Worm (Caenorhabditis elegans) whole organism, L4 larva: ENCODE results near the gene dpf-1.

Source experiments
- D1046.2 ChIP-seq: fragments of 200-800 bp; sonication (Bioruptor generic); IDR thresholded peaks from 2 replicates; pipeline ENCODE4 v1.3.6; 2022; ENCODE audit warnings: missing genetic modification characterization, missing compliant biosample characterization
- F10B5.3 ChIP-seq: sonication (generic microtip); optimal IDR thresholded peaks from 2 replicates; lab custom pipeline; 2016; ENCODE audit warnings: mild to moderate bottlenecking, missing genetic modification characterization, missing compliant biosample characterization
- F26F4.8 ChIP-seq: fragments of 200-800 bp; sonication (Bioruptor generic); conservative IDR thresholded peaks from 2 replicates; pipeline ENCODE4 v1.3.6; 2022; ENCODE audit warnings: missing genetic modification characterization, missing compliant biosample characterization
- F49E8.2 ChIP-seq: sonication (generic microtip); optimal IDR thresholded peaks from 2 replicates; lab custom pipeline; 2016; ENCODE audit warnings: missing compliant biosample characterization, mild to moderate bottlenecking, missing genetic modification characterization, borderline replicate concordance
- Y48G9A.11 ChIP-seq: fragments of 200-800 bp; sonication (Bioruptor generic); IDR thresholded peaks from 2 replicates; pipeline ENCODE4 v1.3.6; 2022; ENCODE audit warnings: missing genetic modification reagents, missing genetic modification characterization, missing compliant biosample characterization
- arid-1 ChIP-seq: fragments of 200-800 bp; sonication (Bioruptor generic); conservative IDR thresholded peaks from 2 replicates; pipeline ENCODE4 v1.3.6; 2022; ENCODE audit warnings: missing genetic modification reagents, missing genetic modification characterization, missing compliant biosample characterization
- attf-4 ChIP-seq: sonication (generic microtip); optimal IDR thresholded peaks from 3 replicates; lab custom pipeline; 2017; ENCODE audit warnings: missing biosample characterization, missing genetic modification characterization
- ceh-20 ChIP-seq: fragments of 200-800 bp; sonication (Bioruptor generic); IDR thresholded peaks from 2 replicates; pipeline ENCODE4 v1.3.6; 2022; ENCODE audit warnings: missing genetic modification reagents, missing genetic modification characterization, missing compliant biosample characterization
- ceh-28 ChIP-seq: fragments of 150-350 bp; optimal IDR thresholded peaks from 2 replicates; lab custom pipeline; 2014; ENCODE audit warnings: missing biosample characterization, missing genetic modification reagents, missing genetic modification characterization
- ceh-44 ChIP-seq: fragments of 200-800 bp; sonication (Bioruptor generic); IDR thresholded peaks from 2 replicates; pipeline ENCODE4 v1.3.6; 2022; ENCODE audit warnings: missing genetic modification reagents, missing genetic modification characterization, missing compliant biosample characterization
- ceh-62 ChIP-seq: sonication (generic microtip); optimal IDR thresholded peaks from 2 replicates; lab custom pipeline; 2017; ENCODE audit warnings: missing biosample characterization, missing genetic modification characterization
- dpl-1 ChIP-seq: fragments of 150-350 bp; optimal IDR thresholded peaks from 2 replicates; lab custom pipeline; 2014; ENCODE audit warnings: missing biosample characterization, missing genetic modification reagents, missing genetic modification characterization
- dve-1 ChIP-seq: sonication (generic microtip); optimal IDR thresholded peaks from 2 replicates; lab custom pipeline; 2017; ENCODE audit warnings: antibody characterized with exemption, mild to moderate bottlenecking, missing genetic modification characterization, missing compliant biosample characterization; ENCODE audit not compliant: insufficient read depth
- egl-43 ChIP-seq: fragments of 200-800 bp; sonication (Bioruptor generic); IDR thresholded peaks from 2 replicates; pipeline ENCODE4 v1.3.6; 2022; ENCODE audit warnings: missing genetic modification reagents, missing genetic modification characterization, missing compliant biosample characterization
- fkh-10 ChIP-seq: fragments of 150-350 bp; optimal IDR thresholded peaks from 2 replicates; lab custom pipeline; 2014; ENCODE audit warnings: missing biosample characterization, missing genetic modification reagents, missing genetic modification characterization
- fos-1 ChIP-seq: fragments of 150-350 bp; optimal IDR thresholded peaks from 2 replicates; lab custom pipeline; 2014; ENCODE audit warnings: missing biosample characterization, missing genetic modification characterization
- gei-8 ChIP-seq: fragments of 200-800 bp; sonication (Bioruptor generic); optimal IDR thresholded peaks from 2 replicates; lab custom pipeline; 2018; ENCODE audit warnings: mild to moderate bottlenecking, missing genetic modification characterization, missing compliant biosample characterization
- hif-1 ChIP-seq, 2 experiments: sonication (generic microtip); optimal IDR thresholded peaks; 2 replicates each; lab custom pipeline; 2016 to 2017; ENCODE audit warnings: missing compliant biosample characterization in 2 of 2, missing genetic modification characterization in 2 of 2, missing genetic modification reagents in 2 of 2, missing genotype in 2 of 2, mild to moderate bottlenecking in 1 of 2
- hmg-1.1 ChIP-seq: fragments of 200-800 bp; sonication (Bioruptor generic); IDR thresholded peaks from 2 replicates; pipeline ENCODE4 v1.3.6; 2022; ENCODE audit warnings: missing genetic modification reagents, missing genetic modification characterization, missing compliant biosample characterization
- lin-1 ChIP-seq: fragments of 200-800 bp; sonication (Bioruptor generic); IDR thresholded peaks from 2 replicates; pipeline ENCODE4 v1.3.6; 2022; ENCODE audit warnings: missing genetic modification reagents, missing genetic modification characterization, missing compliant biosample characterization
- lin-38 ChIP-seq: fragments of 200-800 bp; sonication (Bioruptor generic); IDR thresholded peaks from 2 replicates; pipeline ENCODE4 v1.3.6; 2022; ENCODE audit warnings: missing genetic modification reagents, missing genetic modification characterization, missing compliant biosample characterization
- lin-39 ChIP-seq: fragments of 150-350 bp; optimal IDR thresholded peaks from 2 replicates; lab custom pipeline; 2014; ENCODE audit warnings: missing biosample characterization, missing genetic modification reagents, missing genetic modification characterization
- lir-3 ChIP-seq: sonication (generic microtip); optimal IDR thresholded peaks from 2 replicates; lab custom pipeline; 2016; ENCODE audit warnings: mild to moderate bottlenecking, missing genetic modification characterization, missing compliant biosample characterization
- madf-9 ChIP-seq: fragments of 200-800 bp; sonication (Bioruptor generic); conservative IDR thresholded peaks from 2 replicates; pipeline ENCODE4 v1.3.6; 2022; ENCODE audit warnings: missing genetic modification reagents, missing genetic modification characterization, missing compliant biosample characterization
- mdl-1 ChIP-seq, 2 experiments: fragments of 150-350 bp in 1 of 2; sonication (generic microtip) in 1 of 2; optimal IDR thresholded peaks; 2 replicates each; lab custom pipeline; 2014 to 2017; ENCODE audit warnings: missing biosample characterization in 2 of 2, missing genetic modification characterization in 2 of 2
- mep-1 ChIP-seq: fragments of 150-350 bp; sonication (generic microtip); optimal IDR thresholded peaks from 3 replicates; lab custom pipeline; 2014; ENCODE audit warnings: missing biosample characterization, missing genetic modification characterization
- nhr-10 ChIP-seq: fragments of 150-350 bp; optimal IDR thresholded peaks from 2 replicates; lab custom pipeline; 2014; ENCODE audit warnings: missing biosample characterization, missing genetic modification characterization
- nhr-25 ChIP-seq: sonication (generic microtip); optimal IDR thresholded peaks from 2 replicates; lab custom pipeline; 2017; ENCODE audit warnings: missing genetic modification characterization, mild to moderate bottlenecking, missing compliant biosample characterization, antibody characterized with exemption, moderate library complexity, borderline replicate concordance; ENCODE audit not compliant: insufficient read depth
- nhr-28 ChIP-seq: fragments of 150-350 bp; optimal IDR thresholded peaks from 2 replicates; lab custom pipeline; 2014; ENCODE audit warnings: missing biosample characterization, missing genetic modification characterization
- nhr-48 ChIP-seq: sonication (generic microtip); optimal IDR thresholded peaks from 2 replicates; lab custom pipeline; 2016; ENCODE audit warnings: mild to moderate bottlenecking, missing genetic modification characterization, missing compliant biosample characterization
- nhr-6 ChIP-seq: fragments of 150-350 bp; optimal IDR thresholded peaks from 2 replicates; lab custom pipeline; 2014; ENCODE audit warnings: missing biosample characterization, missing genetic modification characterization
- pha-4 ChIP-seq, 2 experiments: fragments of 150-350 bp in 1 of 2; fragments of 200-800 bp in 1 of 2; sonication (Bioruptor generic) in 1 of 2; IDR thresholded peaks in 1 of 2; optimal IDR thresholded peaks in 1 of 2; 2 replicates each; pipeline versions ENCODE4 v1.3.6 to Lab custom; 2014 to 2022; ENCODE audit warnings: missing genetic modification characterization in 2 of 2, missing genetic modification reagents in 2 of 2, missing biosample characterization in 1 of 2, missing compliant biosample characterization in 1 of 2
- php-3 ChIP-seq: fragments of 200-800 bp; sonication (Bioruptor generic); IDR thresholded peaks from 2 replicates; pipeline ENCODE4 v1.3.6; 2022; ENCODE audit warnings: missing genetic modification reagents, missing genetic modification characterization, missing compliant biosample characterization
- pqm-1 ChIP-seq: sonication (generic microtip); optimal IDR thresholded peaks from 2 replicates; lab custom pipeline; 2017; ENCODE audit warnings: missing biosample characterization, missing genetic modification characterization
- rbr-2 ChIP-seq: sonication (generic microtip); optimal IDR thresholded peaks from 2 replicates; lab custom pipeline; 2016; ENCODE audit warnings: missing genotype, missing genetic modification characterization, missing compliant biosample characterization
- saeg-2 ChIP-seq: fragments of 200-800 bp; sonication (Bioruptor generic); IDR thresholded peaks from 2 replicates; pipeline ENCODE4 v1.3.6; 2022; ENCODE audit warnings: missing genetic modification reagents, missing genetic modification characterization, missing compliant biosample characterization
- set-16 ChIP-seq: fragments of 200-800 bp; sonication (Bioruptor generic); IDR thresholded peaks from 2 replicates; pipeline ENCODE4 v1.3.6; 2022; ENCODE audit warnings: missing genetic modification reagents, missing genetic modification characterization, missing compliant biosample characterization
- skn-1 ChIP-seq: fragments of 150-350 bp; optimal IDR thresholded peaks from 2 replicates; lab custom pipeline; 2014; ENCODE audit warnings: missing biosample characterization, missing genetic modification characterization
- spr-3 ChIP-seq: fragments of 200-800 bp; sonication (Bioruptor generic); optimal IDR thresholded peaks from 2 replicates; lab custom pipeline; 2018; ENCODE audit warnings: mild to moderate bottlenecking, missing genetic modification characterization, missing compliant biosample characterization
- unc-130 ChIP-seq: sonication (generic microtip); optimal IDR thresholded peaks from 2 replicates; lab custom pipeline; 2016; ENCODE audit warnings: missing genetic modification reagents, missing genetic modification characterization, missing compliant biosample characterization
- unc-39 ChIP-seq: sonication (generic microtip); optimal IDR thresholded peaks from 2 replicates; lab custom pipeline; 2017; ENCODE audit warnings: missing biosample characterization, missing genetic modification characterization
- unc-62 ChIP-seq, 3 experiments: fragments of 150-350 bp in 1 of 3; sonication (generic microtip); optimal IDR thresholded peaks in 2 of 3; peaks in 1 of 3; 1 replicate in 1 of 3; 2 replicates in 2 of 3; lab custom pipeline; 2014 to 2017; ENCODE audit warnings: missing biosample characterization in 3 of 3, missing genetic modification characterization in 3 of 3, missing genetic modification reagents in 3 of 3, missing genotype in 1 of 3
- zfp-2 ChIP-seq: sonication (generic microtip); optimal IDR thresholded peaks from 2 replicates; lab custom pipeline; 2016; ENCODE audit warnings: mild to moderate bottlenecking, missing genetic modification characterization, missing compliant biosample characterization
- zfp-3 ChIP-seq: fragments of 200-800 bp; sonication (Bioruptor generic); conservative IDR thresholded peaks from 2 replicates; pipeline ENCODE4 v1.3.6; 2022; ENCODE audit warnings: missing genetic modification reagents, missing genetic modification characterization, missing compliant biosample characterization
- zip-2 ChIP-seq: fragments of 150-350 bp; optimal IDR thresholded peaks from 2 replicates; lab custom pipeline; 2014; ENCODE audit warnings: missing biosample characterization, missing genetic modification characterization
- ztf-11 ChIP-seq: fragments of 150-350 bp; optimal IDR thresholded peaks from 2 replicates; lab custom pipeline; 2014; ENCODE audit warnings: missing biosample characterization, missing genetic modification characterization
- ztf-7 ChIP-seq: fragments of 150-350 bp; optimal IDR thresholded peaks from 2 replicates; lab custom pipeline; 2014; ENCODE audit warnings: missing biosample characterization, missing genetic modification characterization

Gene dpf-1

DNA sequence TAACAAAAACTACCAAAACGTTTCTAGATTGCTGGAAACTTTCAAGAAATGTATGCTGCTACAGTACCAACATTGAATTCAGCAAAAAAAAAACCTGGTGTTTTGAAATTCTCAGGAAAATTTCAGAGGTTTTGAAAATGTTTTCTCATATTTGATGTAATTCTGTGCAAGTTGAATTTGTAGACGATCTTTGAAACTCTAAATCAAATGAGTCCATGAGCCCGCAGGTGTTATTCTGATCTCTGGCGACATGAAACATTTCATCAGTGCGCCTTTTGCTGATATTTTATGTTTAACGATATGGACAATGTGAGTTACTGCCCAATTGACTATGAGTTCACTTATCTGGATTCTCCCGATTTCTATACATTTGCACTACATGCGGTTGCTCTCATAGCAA lies 22.6 kb downstream of the dpf-1 start, which contains the start of gene srh-218 (continued):
- TF ChIP-seq Y48G9A.11 (GFP tag; lab: Robert Waterston, UW) (no peak), F26F4.8 (GFP tag; lab: Robert Waterston, UW) (no peak)

- TF ChIP-seq arid-1 (GFP tag; lab: Robert Waterston, UW) (no peak), fkh-10 (GFP tag; lab: Kevin White, UChicago) (no peak), egl-43 (no peak), dve-1 (tag; lab: Kevin White, UChicago) (no peak), ztf-7 (tag; lab: Kevin White, UChicago) (no peak), nhr-10 (tag; lab: Kevin White, UChicago) (no peak), dpl-1 (no peak), pqm-1 (tag; lab: Kevin White, UChicago) (no peak), F49E8.2 (tag; lab: Kevin White, UChicago) (no peak), hmg-1.1 (GFP tag; lab: Robert Waterston, UW) (no peak), unc-62 (GFP tag; optimal IDR thresholded peaks at IDR 0.05 in 1 of 2; lab: Kevin White, UChicago) (no peak), unc-62 (tag; optimal IDR thresholded peaks at IDR 0.05; lab: Kevin White, UChicago) (no peak), madf-9 (GFP tag; lab: Robert Waterston, UW) (no peak), hif-1 (tag; optimal IDR thresholded peaks at IDR 0.05; lab: Kevin White, UChicago) (no peak), lin-39 (tag; lab: Kevin White, UChicago) (no peak), lir-3 (tag; lab: Kevin White, UChicago) (no peak), skn-1 (no peak), set-16 (no peak)
Measured at ce11 chrV:15495169-15495568, 24.0 kb downstream of the dpf-1 start, which contains the start of gene srh-219. TSS of gene srh-219 (plus strand) at chrV:15495469.

DNA sequence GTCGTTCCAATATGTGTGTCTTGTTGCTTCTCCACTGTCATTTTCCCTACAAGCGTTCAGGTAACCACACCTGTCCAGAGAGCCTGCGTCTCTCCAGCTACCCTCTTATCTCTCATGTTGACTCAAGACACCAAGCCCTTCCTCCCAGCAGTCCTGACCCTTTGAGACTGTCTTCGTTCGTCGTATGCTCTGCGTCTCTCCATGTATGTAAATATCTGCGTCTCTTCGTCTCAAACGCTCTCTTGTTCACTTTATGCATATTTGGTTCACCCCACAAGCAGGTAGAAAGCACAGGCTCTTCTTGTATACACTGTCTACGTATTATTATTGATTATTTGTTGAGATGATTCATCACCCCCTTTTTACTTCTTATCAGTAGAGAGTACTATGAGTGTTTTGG lies 26.6 kb downstream of the dpf-1 start:
- TF ChIP-seq arid-1 (GFP tag; lab: Robert Waterston, UW) (no peak), attf-4 (tag; lab: Kevin White, UChicago) (no peak), nhr-6 (tag; lab: Kevin White, UChicago) (peak; percentile 89), lin-1 (GFP tag; lab: Robert Waterston, UW) (no peak), mdl-1 (tag; optimal IDR thresholded peaks at IDR 0.05; lab: Kevin White, UChicago) (no peak), ceh-28 (tag; lab: Kevin White, UChicago) (peak; percentile 17), madf-9 (GFP tag; lab: Robert Waterston, UW) (no peak), unc-130 (GFP tag; lab: Kevin White, UChicago) (no peak), ceh-20 (GFP tag; lab: Robert Waterston, UW) (no peak), ceh-62 (no peak), D1046.2 (GFP tag; lab: Robert Waterston, UW) (0 out of 2 replicates have a peak, but pooled peaks have one; percentile 36), spr-3 (GFP tag; lab: Kevin White, UChicago) (no peak), F10B5.3 (no peak), zip-2 (tag; lab: Kevin White, UChicago) (no peak), hmg-1.1 (GFP tag; lab: Robert Waterston, UW) (no peak), gei-8 (no peak), set-16 (no peak), zfp-2 (no peak), unc-39 (tag; lab: Kevin White, UChicago) (no peak), pha-4 (GFP tag; IDR thresholded peaks at IDR 0.05; lab: Robert Waterston, UW) (no peak), pha-4 (tag; optimal IDR thresholded peaks at IDR 0.05; lab: Kevin White, UChicago) (peak; percentile 96), nhr-28 (peak; percentile 82), rbr-2 (peak; percentile 7), lin-38 (GFP tag; lab: Robert Waterston, UW) (no peak), ceh-44 (GFP tag; lab: Robert Waterston, UW) (no peak), nhr-25 (tag; lab: Kevin White, UChicago) (no peak), mep-1 (tag; lab: Kevin White, UChicago) (no peak), saeg-2 (GFP tag; lab: Robert Waterston, UW) (no peak), skn-1 (no peak), zfp-3 (GFP tag; lab: Robert Waterston, UW) (no peak), nhr-48 (tag; lab: Kevin White, UChicago) (peak; percentile 71), fos-1 (tag; lab: Kevin White, UChicago) (peak; percentile 56), php-3 (GFP tag; lab: Robert Waterston, UW) (peak; percentile 75; the same call in 1 of the 2 replicates), ztf-11 (tag; lab: Kevin White, UChicago) (no peak), egl-43 (no peak)
